Worm (Caenorhabditis elegans) whole organism, L1 larva: ENCODE measurements around the gene slc-36.5.

Source experiments
- C34B4.2 ChIP-seq: sonication (generic microtip); optimal IDR thresholded peaks from 2 replicates; lab custom pipeline; 2017; ENCODE audit warnings: mild to moderate bottlenecking, missing genetic modification characterization, missing compliant biosample characterization
- F16B12.6 ChIP-seq: fragments of 150-350 bp; optimal IDR thresholded peaks from 2 replicates; lab custom pipeline; 2014; ENCODE audit warnings: missing biosample characterization, missing genetic modification characterization
- alr-1 ChIP-seq: fragments of 200-800 bp; sonication (Bioruptor generic); optimal IDR thresholded peaks from 2 replicates; lab custom pipeline; 2018; ENCODE audit warnings: borderline replicate concordance, mild to moderate bottlenecking, missing genetic modification characterization, missing compliant biosample characterization
- ama-1 ChIP-seq: fragments of 150-350 bp; optimal IDR thresholded peaks from 2 replicates; lab custom pipeline; 2014
- blmp-1 ChIP-seq: fragments of 150-350 bp; optimal IDR thresholded peaks from 2 replicates; lab custom pipeline; 2014; ENCODE audit warnings: missing biosample characterization, missing genetic modification characterization
- ceh-82 ChIP-seq, 3 experiments: fragments of 150-350 bp in 1 of 3; sonication (generic microtip) in 2 of 3; optimal IDR thresholded peaks; 2 replicates each; lab custom pipeline; 2014 to 2017; ENCODE audit warnings: missing biosample characterization in 3 of 3, missing genetic modification characterization in 3 of 3
- ceh-88 ChIP-seq: fragments of 200-800 bp; sonication (Bioruptor generic); IDR thresholded peaks from 2 replicates; pipeline ENCODE4 v1.3.6; 2022; ENCODE audit warnings: missing genetic modification characterization, missing compliant biosample characterization
- dpl-1 ChIP-seq, 3 experiments: fragments of 150-350 bp in 2 of 3; sonication (generic microtip) in 1 of 3; optimal IDR thresholded peaks; 2 replicates each; lab custom pipeline; 2014 to 2017; ENCODE audit warnings: missing biosample characterization in 3 of 3, missing genetic modification characterization in 3 of 3, missing genetic modification reagents in 3 of 3
- dsc-1 ChIP-seq: sonication (generic microtip); optimal IDR thresholded peaks from 2 replicates; lab custom pipeline; 2016; ENCODE audit warnings: mild to moderate bottlenecking, missing genetic modification characterization, missing compliant biosample characterization
- efl-1 ChIP-seq, 4 experiments: fragments of 150-350 bp; optimal IDR thresholded peaks in 3 of 4; peaks in 1 of 4; 1 replicate in 1 of 4; 2 replicates in 3 of 4; lab custom pipeline; 2014; ENCODE audit warnings: missing biosample characterization in 2 of 4, missing genetic modification characterization in 2 of 4, missing genetic modification reagents in 2 of 4
- egl-13 ChIP-seq: sonication (generic microtip); optimal IDR thresholded peaks from 2 replicates; lab custom pipeline; 2016; ENCODE audit warnings: missing genotype, missing genetic modification reagents, missing genetic modification characterization, missing compliant biosample characterization
- egl-27 ChIP-seq, 2 experiments: fragments of 150-350 bp in 1 of 2; sonication (generic microtip); optimal IDR thresholded peaks; 3 replicates each; lab custom pipeline; 2017 to 2018; ENCODE audit warnings: missing biosample characterization in 2 of 2, missing genetic modification characterization in 2 of 2, missing genetic modification reagents in 2 of 2
- elt-2 ChIP-seq: sonication (generic microtip); optimal IDR thresholded peaks from 2 replicates; lab custom pipeline; 2016; ENCODE audit warnings: missing genetic modification characterization, mild to moderate bottlenecking, inconsistent platforms, missing compliant biosample characterization, missing genetic modification reagents
- elt-3 ChIP-seq, 6 experiments: fragments of 150-350 bp in 1 of 6; sonication (generic microtip); optimal IDR thresholded peaks; 2 replicates each; lab custom pipeline; 2017 to 2018; ENCODE audit warnings: missing biosample characterization in 6 of 6, missing genetic modification characterization in 6 of 6, inconsistent platforms in 1 of 6
- ets-5 ChIP-seq: fragments of 200-800 bp; sonication (Bioruptor generic); IDR thresholded peaks from 2 replicates; pipeline ENCODE4 v1.3.6; 2022; ENCODE audit warnings: missing genetic modification characterization, missing compliant biosample characterization
- fkh-8 ChIP-seq: sonication (generic microtip); optimal IDR thresholded peaks from 2 replicates; lab custom pipeline; 2016; ENCODE audit warnings: mild to moderate bottlenecking, missing genetic modification characterization, missing compliant biosample characterization
- hlh-17 ChIP-seq: fragments of 200-800 bp; sonication (Bioruptor generic); optimal IDR thresholded peaks from 2 replicates; lab custom pipeline; 2018; ENCODE audit warnings: missing genetic modification characterization, mild to moderate bottlenecking, missing compliant biosample characterization, moderate library complexity, borderline replicate concordance
- hlh-4 ChIP-seq: sonication (generic microtip); optimal IDR thresholded peaks from 2 replicates; lab custom pipeline; 2016; ENCODE audit warnings: mild to moderate bottlenecking, missing genetic modification characterization, missing compliant biosample characterization
- hpl-2 ChIP-seq: fragments of 150-350 bp; optimal IDR thresholded peaks from 2 replicates; lab custom pipeline; 2014; ENCODE audit warnings: missing biosample characterization, missing genetic modification reagents, missing genetic modification characterization
- irx-1 ChIP-seq: sonication (generic microtip); optimal IDR thresholded peaks from 2 replicates; lab custom pipeline; 2016; ENCODE audit warnings: missing genetic modification characterization, missing compliant biosample characterization
- lin-13 ChIP-seq: fragments of 150-350 bp; optimal IDR thresholded peaks from 2 replicates; lab custom pipeline; 2014; ENCODE audit warnings: missing biosample characterization, missing genetic modification reagents, missing genetic modification characterization
- lin-14 ChIP-seq: fragments of 200-800 bp; sonication (Bioruptor generic); optimal IDR thresholded peaks from 2 replicates; lab custom pipeline; 2018; ENCODE audit warnings: mild to moderate bottlenecking, missing genetic modification characterization, moderate library complexity, missing compliant biosample characterization
- lin-35 ChIP-seq, 2 experiments: fragments of 150-350 bp; optimal IDR thresholded peaks; 2 replicates each; lab custom pipeline; 2014; ENCODE audit warnings: missing biosample characterization in 2 of 2, missing genetic modification characterization in 2 of 2, missing genetic modification reagents in 2 of 2
- lsy-2 ChIP-seq, 2 experiments: fragments of 150-350 bp; optimal IDR thresholded peaks; 2 replicates each; lab custom pipeline; 2014; ENCODE audit warnings: missing biosample characterization in 2 of 2, missing genetic modification characterization in 2 of 2
- mep-1 ChIP-seq: fragments of 150-350 bp; optimal IDR thresholded peaks from 2 replicates; lab custom pipeline; 2014; ENCODE audit warnings: missing biosample characterization, missing genetic modification characterization
- nhr-11 ChIP-seq: fragments of 150-350 bp; optimal IDR thresholded peaks from 2 replicates; lab custom pipeline; 2014; ENCODE audit warnings: missing biosample characterization, missing genetic modification characterization
- nhr-19 ChIP-seq: fragments of 200-800 bp; sonication (Bioruptor generic); conservative IDR thresholded peaks from 2 replicates; pipeline ENCODE4 v1.3.6; 2022; ENCODE audit warnings: missing genetic modification characterization, missing compliant biosample characterization
- nhr-20 ChIP-seq: sonication (generic microtip); optimal IDR thresholded peaks from 2 replicates; lab custom pipeline; 2016; ENCODE audit warnings: mild to moderate bottlenecking, missing genetic modification characterization, missing compliant biosample characterization
- nhr-237 ChIP-seq: fragments of 150-350 bp; optimal IDR thresholded peaks from 2 replicates; lab custom pipeline; 2014; ENCODE audit warnings: missing biosample characterization, missing genetic modification characterization
- nhr-28 ChIP-seq: fragments of 150-350 bp; optimal IDR thresholded peaks from 2 replicates; lab custom pipeline; 2014; ENCODE audit warnings: missing biosample characterization, missing genetic modification characterization
- nhr-71 ChIP-seq: sonication (generic microtip); optimal IDR thresholded peaks from 2 replicates; lab custom pipeline; 2016; ENCODE audit warnings: mild to moderate bottlenecking, missing genetic modification characterization, moderate library complexity, missing compliant biosample characterization
- nhr-76 ChIP-seq: sonication (generic microtip); optimal IDR thresholded peaks from 2 replicates; lab custom pipeline; 2017; ENCODE audit warnings: missing biosample characterization, missing genetic modification characterization
- nhr-77 ChIP-seq: fragments of 150-350 bp; optimal IDR thresholded peaks from 2 replicates; lab custom pipeline; 2014; ENCODE audit warnings: missing biosample characterization, missing genetic modification characterization
- nhr-84 ChIP-seq: sonication (generic microtip); optimal IDR thresholded peaks from 2 replicates; lab custom pipeline; 2017; ENCODE audit warnings: missing biosample characterization, missing genetic modification characterization
- nhr-85 ChIP-seq: sonication (generic microtip); peaks from one replicate; lab custom pipeline; 2016; ENCODE audit warnings: missing genetic modification characterization, inconsistent platforms, missing compliant biosample characterization
- nhr-90 ChIP-seq: sonication (generic microtip); optimal IDR thresholded peaks from 2 replicates; lab custom pipeline; 2016; ENCODE audit warnings: mild to moderate bottlenecking, missing genetic modification characterization, missing compliant biosample characterization; ENCODE audit not compliant: poor library complexity
- pqm-1 ChIP-seq: sonication (generic microtip); optimal IDR thresholded peaks from 3 replicates; lab custom pipeline; 2017; ENCODE audit warnings: missing biosample characterization, missing genetic modification characterization
- rnt-1 ChIP-seq: sonication (generic microtip); optimal IDR thresholded peaks from 2 replicates; lab custom pipeline; 2016; ENCODE audit warnings: mild to moderate bottlenecking, missing genetic modification characterization, moderate library complexity, missing compliant biosample characterization
- snpc-4 ChIP-seq: fragments of 150-350 bp; optimal IDR thresholded peaks from 2 replicates; lab custom pipeline; 2014; ENCODE audit warnings: missing biosample characterization, missing genetic modification characterization
- snu-23 ChIP-seq: sonication (generic microtip); optimal IDR thresholded peaks from 2 replicates; lab custom pipeline; 2016; ENCODE audit warnings: missing genetic modification characterization, missing compliant biosample characterization
- sox-4 ChIP-seq: sonication (generic microtip); optimal IDR thresholded peaks from 2 replicates; lab custom pipeline; 2016; ENCODE audit warnings: missing genetic modification characterization, missing compliant biosample characterization
- swsn-7 ChIP-seq: sonication (generic microtip); optimal IDR thresholded peaks from 2 replicates; lab custom pipeline; 2016; ENCODE audit warnings: missing genetic modification characterization, missing compliant biosample characterization
- tbx-2 ChIP-seq: sonication (generic microtip); optimal IDR thresholded peaks from 2 replicates; lab custom pipeline; 2016; ENCODE audit warnings: missing genetic modification characterization, missing compliant biosample characterization
- unc-130 ChIP-seq: fragments of 150-350 bp; optimal IDR thresholded peaks from 2 replicates; lab custom pipeline; 2017; ENCODE audit warnings: missing biosample characterization, missing genetic modification characterization, inconsistent platforms
- unc-30 ChIP-seq: sonication (generic microtip); optimal IDR thresholded peaks from 2 replicates; lab custom pipeline; 2017; ENCODE audit warnings: missing biosample characterization, missing genetic modification characterization
- unc-86 ChIP-seq: sonication (generic microtip); optimal IDR thresholded peaks from 2 replicates; lab custom pipeline; 2016; ENCODE audit warnings: missing genetic modification characterization, missing compliant biosample characterization
- unc-98 ChIP-seq: fragments of 200-800 bp; sonication (Bioruptor generic); IDR thresholded peaks from 2 replicates; pipeline ENCODE4 v1.3.6; 2022; ENCODE audit warnings: missing genetic modification characterization, missing compliant biosample characterization
- vab-15 ChIP-seq: sonication (generic microtip); optimal IDR thresholded peaks from 2 replicates; lab custom pipeline; 2017; ENCODE audit warnings: missing genotype, mild to moderate bottlenecking, missing genetic modification characterization, missing compliant biosample characterization
- xbp-1 ChIP-seq: sonication (generic microtip); optimal IDR thresholded peaks from 2 replicates; lab custom pipeline; 2016; ENCODE audit warnings: missing genetic modification characterization, missing compliant biosample characterization
- zag-1 ChIP-seq: fragments of 150-350 bp; optimal IDR thresholded peaks from 2 replicates; lab custom pipeline; 2014; ENCODE audit warnings: missing biosample characterization, missing genetic modification characterization
- zip-4 ChIP-seq: fragments of 200-800 bp; sonication (Bioruptor generic); optimal IDR thresholded peaks from 2 replicates; lab custom pipeline; 2018; ENCODE audit warnings: mild to moderate bottlenecking, missing genetic modification characterization, moderate library complexity, missing compliant biosample characterization
- ztf-11 ChIP-seq, 2 experiments: sonication (generic microtip); optimal IDR thresholded peaks; 2 replicates each; lab custom pipeline; 2016 to 2017; ENCODE audit warnings: missing genetic modification characterization in 2 of 2, missing biosample characterization in 1 of 2, missing compliant biosample characterization in 1 of 2
- ztf-4 ChIP-seq: fragments of 150-350 bp; optimal IDR thresholded peaks from 2 replicates; lab custom pipeline; 2014; ENCODE audit warnings: missing biosample characterization, missing genetic modification characterization

slc-36.5 gene

ce11 chrII:6827388-6827787, 49.5 kb downstream of the slc-36.5 start:
- TF ChIP-seq hlh-4 (tag; lab: Kevin White, UChicago) = no peak
- TF ChIP-seq nhr-237 (tag; lab: Kevin White, UChicago) = no peak
- TF ChIP-seq zip-4 = no peak
- no peak for TF ChIP-seq nhr-28 (tag; lab: Kevin White, UChicago)
- peak; percentile 35 for TF ChIP-seq fkh-8 (tag; lab: Kevin White, UChicago)
- no peak for TF ChIP-seq ama-1 (lab: Kevin White, UChicago)
- TF ChIP-seq nhr-20 (tag; lab: Kevin White, UChicago) = peak; percentile 76
- TF ChIP-seq unc-130 = peak; percentile 26
- peak; percentile 84 for TF ChIP-seq blmp-1 (tag; lab: Kevin White, UChicago)
- no peak for TF ChIP-seq C34B4.2
- peak; percentile 16 for TF ChIP-seq xbp-1 (tag; lab: Kevin White, UChicago)
- peak; percentile 10 for TF ChIP-seq unc-86 (tag; lab: Kevin White, UChicago)
- peak; percentile 93 for TF ChIP-seq nhr-85 (tag; lab: Kevin White, UChicago)
- peak; percentile 79 for TF ChIP-seq mep-1
- TF ChIP-seq swsn-7 (tag; lab: Kevin White, UChicago) = peak; percentile 18
- peak; percentile 96 for TF ChIP-seq lin-14 (GFP tag; lab: Kevin White, UChicago)
- no peak for TF ChIP-seq ets-5 (GFP tag; lab: Robert Waterston, UW)
- TF ChIP-seq snu-23 (GFP tag; lab: Kevin White, UChicago) = peak; percentile 58
- no peak for TF ChIP-seq nhr-76 (tag; lab: Kevin White, UChicago)
- TF ChIP-seq rnt-1 (tag; lab: Kevin White, UChicago) = peak; percentile 88
- TF ChIP-seq nhr-90 = peak; percentile 3
- peak; percentile 58 to 77 for TF ChIP-seq lsy-2 (tag; optimal IDR thresholded peaks at IDR 0.05; lab: Kevin White, UChicago)
- TF ChIP-seq unc-98 (GFP tag; lab: Robert Waterston, UW) = no peak
- peak; percentile 20 for TF ChIP-seq nhr-77 (tag; lab: Kevin White, UChicago)
- TF ChIP-seq hpl-2 (GFP tag; lab: Kevin White, UChicago) = no peak
- peak; percentile 45 for TF ChIP-seq ztf-4 (tag; lab: Kevin White, UChicago)
- TF ChIP-seq dsc-1 (tag; lab: Kevin White, UChicago) = peak; percentile 62
- TF ChIP-seq nhr-71 (tag; lab: Kevin White, UChicago) = peak; percentile 87
- peak; percentile 27 to 36 for TF ChIP-seq efl-1 (optimal IDR thresholded peaks at IDR 0.05; lab: Kevin White, UChicago)
- TF ChIP-seq efl-1 (GFP tag; optimal IDR thresholded peaks at IDR 0.05 in 1 of 2; lab: Kevin White, UChicago) = peak in 1 of 2 experiments; percentile 60
- no peak for TF ChIP-seq nhr-84
- TF ChIP-seq nhr-11 = peak; percentile 23
- peak; percentile 23 for TF ChIP-seq sox-4 (tag; lab: Kevin White, UChicago)
- TF ChIP-seq elt-2 = peak; percentile 5
- TF ChIP-seq nhr-19 (GFP tag; lab: Robert Waterston, UW) = peak; percentile 71
- TF ChIP-seq ztf-11 (tag; optimal IDR thresholded peaks at IDR 0.05; lab: Kevin White, UChicago) = no peak
- no peak for TF ChIP-seq F16B12.6 (tag; lab: Kevin White, UChicago)
- peak in 4 of 6 experiments; percentile 1 to 68 (median 34) for TF ChIP-seq elt-3 (tag; optimal IDR thresholded peaks at IDR 0.05; lab: Kevin White, UChicago)
- peak in 2 of 3 experiments; percentile 6 to 45 for TF ChIP-seq ceh-82 (tag; optimal IDR thresholded peaks at IDR 0.05; lab: Kevin White, UChicago)
- TF ChIP-seq zag-1 (tag; lab: Kevin White, UChicago) = no peak
- peak; percentile 6 for TF ChIP-seq egl-13
- no peak for TF ChIP-seq pqm-1 (tag; lab: Kevin White, UChicago)
- peak in 1 of 2 experiments; percentile 26 for TF ChIP-seq egl-27 (tag; optimal IDR thresholded peaks at IDR 0.05; lab: Kevin White, UChicago)
- no peak for TF ChIP-seq ceh-88 (GFP tag; lab: Robert Waterston, UW)
- no peak for TF ChIP-seq snpc-4 (tag; lab: Kevin White, UChicago)
- TF ChIP-seq unc-30 = no peak
- no peak for TF ChIP-seq hlh-17 (GFP tag; lab: Kevin White, UChicago)
- TF ChIP-seq alr-1 (tag; lab: Kevin White, UChicago) = no peak
- peak; percentile 72 for TF ChIP-seq tbx-2 (tag; lab: Kevin White, UChicago)
- TF ChIP-seq lin-35 (GFP tag; optimal IDR thresholded peaks at IDR 0.05; lab: Kevin White, UChicago) = peak; percentile 18 to 25
- peak; percentile 55 for TF ChIP-seq lin-13 (GFP tag; lab: Kevin White, UChicago)
- peak; percentile 60 for TF ChIP-seq irx-1 (tag; lab: Kevin White, UChicago)
- peak; percentile 4 to 21 (median 16) for TF ChIP-seq dpl-1 (GFP tag; optimal IDR thresholded peaks at IDR 0.05; lab: Kevin White, UChicago)
- TF ChIP-seq vab-15 (tag; lab: Kevin White, UChicago) = peak; percentile 30
